Fruit fly (Drosophila melanogaster) whole organism, embryonic: ENCODE measurements around the gene HemK2.

Experiments
- Ada2b ChIP-seq: fragments of 200-800 bp; sonication (Bioruptor generic); IDR thresholded peaks from 2 replicates; pipeline ENCODE4 v1.3.6; 2022; ENCODE audit warnings: missing biosample characterization, missing genetic modification characterization
- BEAF-32 ChIP-seq: fragments of 200-800 bp; sonication (Bioruptor generic); optimal IDR thresholded peaks from 3 replicates; lab custom pipeline; 2017; ENCODE audit warnings: missing biosample characterization, missing genetic modification characterization, mild to moderate bottlenecking, moderate library complexity, missing genetic modification reagents
- CG12236 ChIP-seq: fragments of 200-800 bp; sonication (Bioruptor generic); optimal IDR thresholded peaks from 2 replicates; lab custom pipeline; 2016; ENCODE audit warnings: missing biosample characterization, missing genetic modification characterization
- CG17912 ChIP-seq: fragments of 200-800 bp; sonication (Bioruptor generic); optimal IDR thresholded peaks from 2 replicates; lab custom pipeline; 2018; ENCODE audit warnings: missing biosample characterization, mild to moderate bottlenecking, missing genetic modification characterization
- CG2129 ChIP-seq: fragments of 200-800 bp; sonication (Bioruptor generic); IDR thresholded peaks from 2 replicates; pipeline ENCODE4 v1.3.6; 2022; ENCODE audit warnings: missing biosample characterization, missing genetic modification characterization; ENCODE audit not compliant: partially characterized antibody
- CG32767 ChIP-seq: fragments of 200-800 bp; sonication (Bioruptor generic); IDR thresholded peaks from 2 replicates; pipeline ENCODE4 v1.3.6; 2022; ENCODE audit warnings: missing biosample characterization, missing genetic modification characterization
- CG3281 ChIP-seq: fragments of 200-800 bp; sonication (Bioruptor generic); optimal IDR thresholded peaks from 3 replicates; lab custom pipeline; 2017; ENCODE audit warnings: missing biosample characterization, mild to moderate bottlenecking, missing genetic modification characterization
- CG33213 ChIP-seq: fragments of 200-800 bp; sonication (Bioruptor generic); optimal IDR thresholded peaks from 3 replicates; lab custom pipeline; 2016; ENCODE audit warnings: missing biosample characterization, missing genetic modification characterization
- CG3407 ChIP-seq: fragments of 200-800 bp; sonication (Bioruptor generic); optimal IDR thresholded peaks from 2 replicates; lab custom pipeline; 2018; ENCODE audit warnings: missing biosample characterization, mild to moderate bottlenecking, missing genetic modification characterization
- CG34376 ChIP-seq: fragments of 200-800 bp; sonication (Bioruptor generic); optimal IDR thresholded peaks from 2 replicates; lab custom pipeline; 2018; ENCODE audit warnings: missing biosample characterization, mild to moderate bottlenecking, missing genetic modification characterization
- CG3847 ChIP-seq: fragments of 200-800 bp; sonication (Bioruptor generic); IDR thresholded peaks from 2 replicates; pipeline ENCODE4 v1.3.6; 2022; ENCODE audit warnings: missing biosample characterization, missing genetic modification characterization
- CG4328 ChIP-seq: fragments of 200-800 bp; sonication (Bioruptor generic); optimal IDR thresholded peaks from 3 replicates; lab custom pipeline; 2017; ENCODE audit warnings: missing biosample characterization, missing genetic modification reagents, missing genetic modification characterization
- CG4360 ChIP-seq: fragments of 200-800 bp; sonication (Bioruptor generic); IDR thresholded peaks from 2 replicates; pipeline ENCODE4 v1.3.6; 2022; ENCODE audit warnings: missing biosample characterization, missing genetic modification characterization
- CG6254 ChIP-seq: fragments of 200-800 bp; sonication (Bioruptor generic); optimal IDR thresholded peaks from 3 replicates; lab custom pipeline; 2017; ENCODE audit warnings: mild to moderate bottlenecking, missing biosample characterization, missing genetic modification reagents, missing genetic modification characterization
- CG6791 ChIP-seq: fragments of 200-800 bp; sonication (Bioruptor generic); IDR thresholded peaks from 3 replicates; pipeline ENCODE4 v1.3.6; 2022; ENCODE audit warnings: missing biosample characterization, missing genetic modification characterization; ENCODE audit not compliant: partially characterized antibody
- CG6813 ChIP-seq: fragments of 200-800 bp; sonication (Bioruptor generic); optimal IDR thresholded peaks from 2 replicates; lab custom pipeline; 2017; ENCODE audit warnings: missing biosample characterization, missing genetic modification characterization, mild to moderate bottlenecking, moderate library complexity, missing genetic modification reagents
- CTCF ChIP-seq: fragments of 200-800 bp; sonication (Bioruptor generic); optimal IDR thresholded peaks from 2 replicates; lab custom pipeline; 2017; ENCODE audit warnings: missing biosample characterization, mild to moderate bottlenecking, missing genetic modification characterization, moderate library complexity
- Deaf1 ChIP-seq: fragments of 200-800 bp; optimal IDR thresholded peaks from 3 replicates; lab custom pipeline; 2019; ENCODE audit warnings: missing biosample characterization, mild to moderate bottlenecking, missing genetic modification characterization, moderate library complexity
- Doc3 ChIP-seq: fragments of 200-800 bp; sonication (Bioruptor generic); IDR thresholded peaks from 3 replicates; pipeline ENCODE4 v1.3.6; 2022; ENCODE audit warnings: missing biosample characterization, missing genetic modification characterization; ENCODE audit not compliant: partially characterized antibody
- Eip74EF ChIP-seq, 2 experiments: fragments of 200-800 bp in 1 of 2; fragments of >200 bp in 1 of 2; sonication (Bioruptor generic) in 1 of 2; optimal IDR thresholded peaks; 2 replicates each; lab custom pipeline; 2017 to 2019; ENCODE audit warnings: missing biosample characterization in 2 of 2, missing genetic modification characterization in 2 of 2, mild to moderate bottlenecking in 1 of 2, moderate library complexity in 1 of 2
- Fer2 ChIP-seq: fragments of 200-800 bp; sonication (Bioruptor generic); optimal IDR thresholded peaks from 2 replicates; lab custom pipeline; 2018; ENCODE audit warnings: missing biosample characterization, mild to moderate bottlenecking, missing genetic modification characterization, moderate library complexity
- HHEX ChIP-seq: fragments of 200-800 bp; sonication (Bioruptor generic); optimal IDR thresholded peaks from 3 replicates; lab custom pipeline; 2017; ENCODE audit warnings: missing biosample characterization, mild to moderate bottlenecking, missing genetic modification characterization, missing genetic modification reagents
- Jarid2 ChIP-seq: fragments of 200-800 bp; sonication (Bioruptor generic); optimal IDR thresholded peaks from 3 replicates; lab custom pipeline; 2017; ENCODE audit warnings: mild to moderate bottlenecking, missing biosample characterization, missing genetic modification reagents, missing genetic modification characterization
- Lhr ChIP-seq: fragments of 200-800 bp; sonication (Bioruptor generic); optimal IDR thresholded peaks from 3 replicates; lab custom pipeline; 2017; ENCODE audit warnings: mild to moderate bottlenecking, missing biosample characterization, missing genetic modification reagents, missing genetic modification characterization
- NFAT ChIP-seq: fragments of 200-800 bp; sonication (Bioruptor generic); IDR thresholded peaks from 2 replicates; pipeline ENCODE4 v1.3.6; 2022; ENCODE audit warnings: missing biosample characterization, missing genetic modification characterization
- Nf-YB ChIP-seq: fragments of 200-800 bp; sonication (Bioruptor generic); optimal IDR thresholded peaks from 3 replicates; lab custom pipeline; 2019; ENCODE audit warnings: missing biosample characterization, mild to moderate bottlenecking, missing genetic modification characterization, moderate library complexity
- Rfx ChIP-seq: fragments of 200-800 bp; sonication (Bioruptor generic); IDR thresholded peaks from 2 replicates; pipeline ENCODE4 v1.3.6; 2022; ENCODE audit warnings: missing biosample characterization, missing genetic modification characterization
- Tbp ChIP-seq: fragments of >200 bp; optimal IDR thresholded peaks from 2 replicates; lab custom pipeline; 2018; ENCODE audit warnings: missing biosample characterization, missing genetic modification characterization
- Trl ChIP-seq, 3 experiments: fragments of >200 bp in 2 of 3; fragments of 200-800 bp in 1 of 3; sonication (Bioruptor generic) in 1 of 3; optimal IDR thresholded peaks; 2 replicates in 1 of 3; 3 replicates in 2 of 3; lab custom pipeline; 2016 to 2017; ENCODE audit warnings: missing biosample characterization in 1 of 3, missing genetic modification characterization in 1 of 3
- az2 ChIP-seq: fragments of 200-800 bp; sonication (Bioruptor generic); optimal IDR thresholded peaks from 3 replicates; lab custom pipeline; 2016; ENCODE audit warnings: missing biosample characterization, missing genetic modification characterization
- br ChIP-seq: fragments of >200 bp; optimal IDR thresholded peaks from 2 replicates; lab custom pipeline; 2017
- cad ChIP-seq: fragments of >200 bp; optimal IDR thresholded peaks from 2 replicates; lab custom pipeline; 2017; ENCODE audit warnings: missing biosample characterization, missing genetic modification characterization
- chinmo ChIP-seq: fragments of 200-800 bp; sonication (Bioruptor generic); IDR thresholded peaks from 4 replicates; pipeline ENCODE4 v1.3.6; 2022; ENCODE audit warnings: missing biosample characterization, missing genetic modification characterization; ENCODE audit not compliant: partially characterized antibody
- dmrt99B ChIP-seq: fragments of 200-800 bp; sonication (Bioruptor generic); optimal IDR thresholded peaks from 2 replicates; lab custom pipeline; 2018; ENCODE audit warnings: missing biosample characterization, mild to moderate bottlenecking, missing genetic modification characterization, moderate library complexity
- exex ChIP-seq: fragments of 200-800 bp; sonication (Bioruptor generic); optimal IDR thresholded peaks from 4 replicates; lab custom pipeline; 2018; ENCODE audit warnings: missing biosample characterization, mild to moderate bottlenecking, missing genetic modification characterization, moderate library complexity
- grau ChIP-seq: fragments of 200-800 bp; optimal IDR thresholded peaks from 3 replicates; lab custom pipeline; 2019; ENCODE audit warnings: missing biosample characterization, mild to moderate bottlenecking, missing genetic modification characterization, moderate library complexity
- insv ChIP-seq, 2 experiments: fragments of 200-800 bp; sonication (Bioruptor generic); optimal IDR thresholded peaks; 3 replicates each; lab custom pipeline; 2016 to 2018; ENCODE audit warnings: missing biosample characterization in 2 of 2, missing genetic modification characterization in 2 of 2
- jigr1 ChIP-seq: fragments of 200-800 bp; sonication (Bioruptor generic); IDR thresholded peaks from 3 replicates; pipeline ENCODE4 v1.3.6; 2022; ENCODE audit warnings: missing biosample characterization, missing genetic modification characterization
- odd ChIP-seq: fragments of 200-800 bp; sonication (Bioruptor generic); optimal IDR thresholded peaks from 2 replicates; lab custom pipeline; 2017; ENCODE audit warnings: missing biosample characterization, mild to moderate bottlenecking, missing genetic modification characterization
- otp ChIP-seq: fragments of 200-800 bp; sonication (Bioruptor generic); IDR thresholded peaks from 3 replicates; pipeline ENCODE4, ENCODE4 v1.3.6; 2022; ENCODE audit warnings: missing biosample characterization, missing genetic modification characterization
- peb ChIP-seq: fragments of 200-800 bp; sonication (Bioruptor generic); IDR thresholded peaks from 2 replicates; pipeline ENCODE4 v1.3.6; 2022; ENCODE audit warnings: missing biosample characterization, missing genetic modification characterization
- pho ChIP-seq: fragments of 200-800 bp; sonication (Bioruptor generic); optimal IDR thresholded peaks from 2 replicates; lab custom pipeline; 2016; ENCODE audit warnings: missing biosample characterization, missing genetic modification characterization
- pros ChIP-seq: fragments of 200-800 bp; sonication (Bioruptor generic); optimal IDR thresholded peaks from 3 replicates; lab custom pipeline; 2019; ENCODE audit warnings: missing biosample characterization, mild to moderate bottlenecking, missing genetic modification characterization, moderate library complexity
- stc ChIP-seq: fragments of 200-800 bp; sonication (Bioruptor generic); IDR thresholded peaks from 2 replicates; pipeline ENCODE4 v1.3.6; 2022; ENCODE audit warnings: missing biosample characterization, missing genetic modification characterization
- stwl ChIP-seq: fragments of 200-800 bp; sonication (Bioruptor generic); optimal IDR thresholded peaks from 3 replicates; lab custom pipeline; 2018; ENCODE audit warnings: missing biosample characterization, mild to moderate bottlenecking, missing genetic modification characterization, moderate library complexity
- sug ChIP-seq: fragments of 200-800 bp; optimal IDR thresholded peaks from 2 replicates; lab custom pipeline; 2019; ENCODE audit warnings: missing biosample characterization, mild to moderate bottlenecking, missing genetic modification characterization, moderate library complexity
- trem ChIP-seq: fragments of 200-800 bp; optimal IDR thresholded peaks from 3 replicates; lab custom pipeline; 2019; ENCODE audit warnings: missing biosample characterization, mild to moderate bottlenecking, missing genetic modification characterization, moderate library complexity
- tup ChIP-seq: fragments of 200-800 bp; sonication (Bioruptor generic); optimal IDR thresholded peaks from 2 replicates; lab custom pipeline; 2016; ENCODE audit warnings: missing biosample characterization, mild to moderate bottlenecking, missing genetic modification characterization, moderate library complexity
- vvl ChIP-seq: fragments of 200-800 bp; sonication (Bioruptor generic); IDR thresholded peaks from 2 replicates; pipeline ENCODE4 v1.3.6; 2022; ENCODE audit warnings: missing biosample characterization, missing genetic modification characterization

The HemK2 gene

dm6 chr2L:2759654-2760053 is at the start of gene HemK2, which contains the start of the genes Snapin and Tnpo-SR (continued):
- TF ChIP-seq Rfx (GFP tag; lab: Robert Waterston, UW) = peak; percentile 97
- peak; percentile 50 for TF ChIP-seq CG4360 (GFP tag; lab: Robert Waterston, UW)
- TF ChIP-seq az2 (GFP tag; lab: Kevin White, UChicago) = peak; percentile 88
- no peak for TF ChIP-seq Trl (optimal IDR thresholded peaks at IDR 0.05; lab: Kevin White, UChicago)
- TF ChIP-seq Trl (GFP tag; optimal IDR thresholded peaks at IDR 0.05; lab: Kevin White, UChicago) = peak; percentile 81
- peak; percentile 73 for TF ChIP-seq CG6254 (GFP tag; lab: Kevin White, UChicago)
- TF ChIP-seq Fer2 (tag; lab: Kevin White, UChicago) = peak; percentile 91
- TF ChIP-seq vvl (GFP tag; lab: Robert Waterston, UW) = peak; percentile 97
- peak; percentile 87 for TF ChIP-seq CG3281 (GFP tag; lab: Kevin White, UChicago)
- TF ChIP-seq CG3847 (GFP tag; lab: Robert Waterston, UW) = peak; percentile 96
- TF ChIP-seq Ada2b (GFP tag; lab: Robert Waterston, UW) = peak; percentile 91
- TF ChIP-seq dmrt99B (tag; lab: Kevin White, UChicago) = peak; percentile 88
- TF ChIP-seq br (lab: Kevin White, UChicago) = no peak
- peak; percentile 89 for TF ChIP-seq CG33213 (GFP tag; lab: Kevin White, UChicago)
- peak; percentile 95 for TF ChIP-seq trem
- TF ChIP-seq exex (tag; lab: Kevin White, UChicago) = peak; percentile 81
- TF ChIP-seq CG32767 (GFP tag; lab: Robert Waterston, UW) = peak; percentile 83; the same call in 1 of the 2 replicates
- TF ChIP-seq CG12236 (GFP tag; lab: Kevin White, UChicago) = peak; percentile 52
- peak; percentile 94 for TF ChIP-seq NFAT (GFP tag; lab: Robert Waterston, UW)
- TF ChIP-seq CG17912 (GFP tag; lab: Kevin White, UChicago) = peak; percentile 62
- TF ChIP-seq tup (GFP tag; lab: Kevin White, UChicago) = peak; percentile 80
- TF ChIP-seq HHEX = peak; percentile 88
- TF ChIP-seq jigr1 (GFP tag; lab: Robert Waterston, UW) = no peak; the same call in 2 of the 3 replicates
- peak; percentile 77 for TF ChIP-seq stwl (tag; lab: Kevin White, UChicago)
- peak; percentile 91 for TF ChIP-seq peb
- peak; percentile 78 for TF ChIP-seq odd (GFP tag; lab: Kevin White, UChicago)
- peak in 1 of 2 experiments; percentile 67 for TF ChIP-seq Eip74EF (GFP tag; optimal IDR thresholded peaks at IDR 0.05; lab: Kevin White, UChicago)
- peak; percentile 92 for TF ChIP-seq CG34376 (GFP tag; lab: Kevin White, UChicago)
- peak; percentile 99 for TF ChIP-seq BEAF-32
- TF ChIP-seq CG4328 = peak; percentile 82

dm6 chr2L:2808038-2808699 is 48.7 kb upstream of the HemK2 start:
- TF ChIP-seq cad (GFP tag; lab: Kevin White, UChicago) = peak; percentile 73
- peak; percentile 44 for TF ChIP-seq Nf-YB (GFP tag; lab: Kevin White, UChicago)
- no peak for TF ChIP-seq CG2129 (GFP tag; lab: Robert Waterston, UW)
- TF ChIP-seq insv (GFP tag; optimal IDR thresholded peaks at IDR 0.05; lab: Kevin White, UChicago) = no peak
- no peak for TF ChIP-seq CTCF (GFP tag; lab: Kevin White, UChicago)
- no peak for TF ChIP-seq Tbp
- TF ChIP-seq CG3847 (GFP tag; lab: Robert Waterston, UW) = no peak
- TF ChIP-seq chinmo = 0 out of 4 replicates have a peak, but pooled peaks have one; percentile 43
- no peak for TF ChIP-seq pho (GFP tag; lab: Kevin White, UChicago)
- no peak for TF ChIP-seq stc
- peak; percentile 99 for TF ChIP-seq Deaf1 (tag; lab: Kevin White, UChicago)
- TF ChIP-seq sug = peak; percentile 90
- no peak for TF ChIP-seq otp (GFP tag; lab: Robert Waterston, UW)
- TF ChIP-seq CG6791 (GFP tag; lab: Robert Waterston, UW) = 0 out of 3 replicates have a peak, but pooled peaks have one; percentile 25
- TF ChIP-seq CG6813 (GFP tag; lab: Kevin White, UChicago) = no peak
- no peak for TF ChIP-seq pros (GFP tag; lab: Kevin White, UChicago)
- TF ChIP-seq Jarid2 (GFP tag; lab: Kevin White, UChicago) = peak; percentile 56
- TF ChIP-seq Lhr (GFP tag; lab: Kevin White, UChicago) = no peak
- TF ChIP-seq grau = no peak
- no peak for TF ChIP-seq Doc3
- TF ChIP-seq CG3407 (GFP tag; lab: Kevin White, UChicago) = no peak
